Fruit fly (Drosophila melanogaster): ENCODE data around the gene fd3F.
A peak's percentile ranks its signal among the peaks of the same experiment; 100 is the strongest.

The fd3F gene

DNA sequence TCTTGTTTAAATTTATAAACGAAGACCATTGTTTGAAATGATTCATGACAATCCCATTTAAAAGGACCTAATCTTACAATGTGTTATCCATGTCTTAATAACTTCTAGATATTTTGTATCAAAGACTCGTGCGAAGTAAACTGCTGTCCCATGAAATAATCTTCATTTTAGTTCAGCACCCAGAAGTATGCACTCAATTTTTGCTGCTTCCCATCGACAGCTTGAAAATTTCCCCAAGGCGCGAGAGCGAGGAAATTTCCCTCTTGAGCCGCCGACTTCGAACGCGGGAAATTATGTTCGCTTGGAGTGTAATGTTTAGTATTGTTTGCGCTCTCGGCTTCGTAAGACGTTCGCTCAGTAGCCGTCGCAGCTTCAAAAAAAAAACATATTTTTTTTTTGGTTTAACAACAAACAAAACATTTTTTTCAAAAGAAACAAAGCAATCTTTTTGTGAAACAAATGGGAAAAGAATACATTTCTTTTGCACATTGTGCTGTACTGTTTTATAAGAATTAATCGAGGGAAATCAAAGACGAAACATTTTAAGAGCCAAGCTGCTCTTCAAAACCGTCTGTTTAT lies 33.7 kb downstream of the fd3F start:
- TF ChIP-seq pad (GFP tag; optimal IDR thresholded peaks at IDR 0.05) (peak; percentile 88), Mnt (GFP tag; optimal IDR thresholded peaks at IDR 0.05) (no peak)

DNA sequence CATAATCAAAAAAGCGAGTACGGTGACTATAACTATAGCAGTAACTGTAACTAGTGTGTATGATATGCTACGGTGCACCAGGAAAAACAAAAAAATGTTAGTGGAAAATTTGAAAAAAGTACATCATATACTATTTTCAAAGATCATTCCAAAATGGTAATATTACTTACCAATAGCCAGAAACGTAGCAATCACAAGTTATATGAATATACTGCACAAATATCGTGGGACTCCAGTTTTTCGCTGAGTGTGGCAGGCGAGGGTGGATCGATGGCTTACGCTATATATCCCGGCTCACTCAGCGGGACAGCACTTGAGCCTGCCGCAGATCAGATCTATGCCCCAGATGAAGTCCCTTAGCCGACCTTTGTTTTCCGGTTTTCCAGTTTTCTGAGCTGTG lies 35.5 kb downstream of the fd3F start:
- TF ChIP-seq Hr96 (GFP tag; optimal IDR thresholded peaks at IDR 0.05) (no peak), CG7101 (tag; optimal IDR thresholded peaks at IDR 0.05) (no peak), pad (GFP tag; optimal IDR thresholded peaks at IDR 0.05) (no peak), CG7045 (GFP tag; optimal IDR thresholded peaks at IDR 0.05) (no peak), CG11617 (GFP tag; optimal IDR thresholded peaks at IDR 0.05) (no peak), CG1620 (GFP tag; optimal IDR thresholded peaks at IDR 0.05) (no peak)

- TF ChIP-seq ovo (GFP tag; optimal IDR thresholded peaks at IDR 0.05) (no peak), Clk (GFP tag; optimal IDR thresholded peaks at IDR 0.05) (no peak), Mnt (GFP tag; optimal IDR thresholded peaks at IDR 0.05) (no peak), CG7101 (tag; optimal IDR thresholded peaks at IDR 0.05) (no peak), CG14711 (tag; optimal IDR thresholded peaks at IDR 0.05) (no peak), CG12768 (GFP tag; optimal IDR thresholded peaks at IDR 0.05) (no peak), kay (GFP tag; ENCODE audit: borderline replicate concordance) (no peak), CG7045 (GFP tag; optimal IDR thresholded peaks at IDR 0.05) (no peak), CG1620 (GFP tag; optimal IDR thresholded peaks at IDR 0.05) (no peak), pad (GFP tag; optimal IDR thresholded peaks at IDR 0.05) (no peak), tj (GFP tag; optimal IDR thresholded peaks at IDR 0.05) (no peak), CG11617 (GFP tag; optimal IDR thresholded peaks at IDR 0.05) (no peak), Crg-1 (GFP tag; optimal IDR thresholded peaks at IDR 0.05) (no peak)
Observed at dm6 chrX:3838648-3839047, 36.5 kb downstream of the fd3F start.

DNA sequence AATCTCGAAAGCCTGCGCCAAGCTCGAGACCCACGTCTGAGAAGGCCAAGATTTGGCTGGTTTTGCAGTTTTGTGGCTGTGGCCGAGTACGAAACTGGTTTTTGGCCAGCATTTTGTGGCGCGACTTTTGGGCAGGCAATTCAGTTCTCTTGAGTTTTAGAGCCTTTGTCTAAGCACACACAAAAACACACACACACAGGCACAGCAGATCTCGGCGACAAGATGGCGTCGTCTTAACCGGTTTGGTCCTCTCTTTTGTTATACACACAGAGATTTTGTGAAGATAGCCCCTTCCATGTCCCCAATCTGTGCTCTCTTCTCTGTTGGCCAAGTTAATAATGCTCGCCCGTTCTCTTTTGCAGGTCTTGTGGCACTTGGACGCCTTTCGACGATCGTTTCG lies 38.8 kb downstream of the fd3F start:
- no peak for TF ChIP-seq CG33017 (tag; optimal IDR thresholded peaks at IDR 0.05)

dm6 chrX:3842898-3843297 lies 40.8 kb downstream of the fd3F start:
- no peak for TF ChIP-seq CG7101 (tag; optimal IDR thresholded peaks at IDR 0.05)
- TF ChIP-seq kay (GFP tag; ENCODE audit: borderline replicate concordance), result no peak

dm6 chrX:3845340-3846161 lies 43.4 kb downstream of the fd3F start:
- no peak for TF ChIP-seq toe (GFP tag; optimal IDR thresholded peaks at IDR 0.05)
- peak; percentile 65 for TF ChIP-seq tj (GFP tag; optimal IDR thresholded peaks at IDR 0.05)
- TF ChIP-seq CG12768 (GFP tag; optimal IDR thresholded peaks at IDR 0.05), result no peak
- no peak for TF ChIP-seq Mnt (GFP tag; optimal IDR thresholded peaks at IDR 0.05)
- TF ChIP-seq pad (GFP tag; optimal IDR thresholded peaks at IDR 0.05), result peak; percentile 51
- no peak for TF ChIP-seq CG5204 (GFP tag; optimal IDR thresholded peaks at IDR 0.05)
- TF ChIP-seq Crg-1 (GFP tag; optimal IDR thresholded peaks at IDR 0.05), result no peak
- TF ChIP-seq CG33017 (tag; optimal IDR thresholded peaks at IDR 0.05), result no peak
- TF ChIP-seq CG7045 (GFP tag; optimal IDR thresholded peaks at IDR 0.05), result no peak

DNA sequence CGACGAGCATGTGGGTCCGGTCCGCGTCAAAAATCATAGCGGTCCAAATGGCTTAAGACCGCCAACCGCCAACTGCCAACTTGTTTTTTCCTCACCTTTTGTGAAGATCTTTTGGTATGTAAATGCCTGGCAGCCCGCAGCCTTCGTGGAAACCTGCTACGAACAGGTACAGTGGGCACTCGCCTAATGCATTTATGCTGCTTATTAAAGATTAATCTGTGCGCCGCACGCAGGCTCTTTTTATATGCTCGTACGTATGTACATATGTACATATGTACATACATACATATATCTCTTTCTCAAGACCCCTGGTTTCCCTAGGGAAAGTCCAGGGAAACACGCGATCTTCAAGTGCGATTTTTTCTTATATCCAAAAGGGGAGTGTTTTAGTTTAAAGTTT lies 44.3 kb downstream of the fd3F start:
- no peak for TF ChIP-seq CG33017 (tag; optimal IDR thresholded peaks at IDR 0.05)
- TF ChIP-seq bab1 (GFP tag; optimal IDR thresholded peaks at IDR 0.05), result no peak
- TF ChIP-seq cic (GFP tag; optimal IDR thresholded peaks at IDR 0.05), result no peak
- TF ChIP-seq Crg-1 (GFP tag; optimal IDR thresholded peaks at IDR 0.05), result no peak
- TF ChIP-seq Clk (GFP tag; optimal IDR thresholded peaks at IDR 0.05), result no peak
- no peak for TF ChIP-seq Mnt (GFP tag; optimal IDR thresholded peaks at IDR 0.05)
- no peak for TF ChIP-seq CG7101 (tag; optimal IDR thresholded peaks at IDR 0.05)
- TF ChIP-seq CG7045 (GFP tag; optimal IDR thresholded peaks at IDR 0.05), result no peak
- TF ChIP-seq ovo (GFP tag; optimal IDR thresholded peaks at IDR 0.05), result no peak
- no peak for TF ChIP-seq Hr96 (GFP tag; optimal IDR thresholded peaks at IDR 0.05)
- no peak for TF ChIP-seq kay (GFP tag; ENCODE audit: borderline replicate concordance)
- no peak for TF ChIP-seq CG5204 (GFP tag; optimal IDR thresholded peaks at IDR 0.05)
- no peak for TF ChIP-seq CG11617 (GFP tag; optimal IDR thresholded peaks at IDR 0.05)

DNA sequence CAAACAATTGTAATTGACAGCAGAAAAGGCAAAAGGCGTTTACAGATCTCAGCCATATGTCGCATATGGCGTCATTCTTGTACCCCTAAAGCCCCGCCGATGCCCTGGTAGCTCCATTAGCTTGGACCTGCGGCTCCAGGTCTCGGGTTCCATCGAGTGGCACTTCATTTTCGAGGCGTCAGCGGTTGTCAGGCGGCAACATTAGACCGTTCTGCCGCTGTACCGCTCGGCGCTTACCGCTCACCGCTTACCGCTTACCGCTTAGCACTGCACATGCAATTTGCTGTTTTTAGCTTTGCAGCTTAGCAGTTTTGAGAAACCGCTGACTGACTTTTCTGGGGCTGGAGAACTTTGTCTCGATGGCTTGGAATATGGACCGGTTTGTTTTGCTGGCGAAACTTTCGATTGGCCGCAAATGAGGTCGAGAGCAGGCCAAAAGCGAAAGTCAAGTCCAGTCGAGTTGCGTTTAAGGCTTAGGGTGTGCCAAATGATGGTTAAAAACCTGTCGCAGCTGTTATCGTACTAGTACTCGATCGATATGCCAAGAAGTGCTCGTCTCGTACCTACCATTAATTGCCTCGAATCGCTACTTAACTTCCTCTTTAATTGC lies 47.4 kb downstream of the fd3F start:
- TF ChIP-seq tj (GFP tag; optimal IDR thresholded peaks at IDR 0.05) (peak; percentile 96), CG11617 (GFP tag; optimal IDR thresholded peaks at IDR 0.05) (no peak)

All from whole organism, adult.